Fruit fly (Drosophila melanogaster) whole organism, embryonic: ENCODE measurements around the gene GlnRS.

ENCODE experiments used
- B-H2 ChIP-seq: fragments of 200-800 bp; sonication (Bioruptor generic); optimal IDR thresholded peaks from 2 replicates; lab custom pipeline; 2018; ENCODE audit warnings: missing biosample characterization, mild to moderate bottlenecking, missing genetic modification characterization
- CG10274 ChIP-seq: fragments of 200-800 bp; sonication (Bioruptor generic); optimal IDR thresholded peaks from 3 replicates; lab custom pipeline; 2017; ENCODE audit warnings: missing biosample characterization, mild to moderate bottlenecking, missing genetic modification characterization
- CG14710 ChIP-seq: fragments of 200-800 bp; sonication (Bioruptor generic); optimal IDR thresholded peaks from 3 replicates; lab custom pipeline; 2019; ENCODE audit warnings: missing biosample characterization, mild to moderate bottlenecking, missing genetic modification characterization, moderate library complexity
- CG1603 ChIP-seq: fragments of 200-800 bp; sonication (Bioruptor generic); optimal IDR thresholded peaks from 2 replicates; lab custom pipeline; 2019; ENCODE audit warnings: missing biosample characterization, mild to moderate bottlenecking, missing genetic modification characterization, moderate library complexity
- CG17912 ChIP-seq: fragments of 200-800 bp; sonication (Bioruptor generic); optimal IDR thresholded peaks from 2 replicates; lab custom pipeline; 2018; ENCODE audit warnings: missing biosample characterization, mild to moderate bottlenecking, missing genetic modification characterization
- CG2712 ChIP-seq: fragments of 200-800 bp; optimal IDR thresholded peaks from 3 replicates; lab custom pipeline; 2019; ENCODE audit warnings: missing biosample characterization, mild to moderate bottlenecking, missing genetic modification characterization, moderate library complexity
- CG2889 ChIP-seq: fragments of 200-800 bp; sonication (Bioruptor generic); IDR thresholded peaks from 3 replicates; pipeline ENCODE4 v1.3.6; 2022; ENCODE audit warnings: missing biosample characterization, missing genetic modification characterization
- CG30020 ChIP-seq: fragments of 200-800 bp; optimal IDR thresholded peaks from 2 replicates; lab custom pipeline; 2019; ENCODE audit warnings: missing biosample characterization, mild to moderate bottlenecking, missing genetic modification characterization, moderate library complexity
- CG3065 ChIP-seq: fragments of 200-800 bp; sonication (Bioruptor generic); optimal IDR thresholded peaks from 2 replicates; lab custom pipeline; 2016; ENCODE audit warnings: missing biosample characterization, missing genetic modification characterization
- CG34376 ChIP-seq: fragments of 200-800 bp; sonication (Bioruptor generic); optimal IDR thresholded peaks from 2 replicates; lab custom pipeline; 2018; ENCODE audit warnings: missing biosample characterization, mild to moderate bottlenecking, missing genetic modification characterization
- CG4730 ChIP-seq: fragments of 200-800 bp; sonication (Bioruptor generic); IDR thresholded peaks from 2 replicates; pipeline ENCODE4 v1.3.6; 2022; ENCODE audit warnings: missing biosample characterization, missing genetic modification characterization
- CG5245 ChIP-seq: fragments of 200-800 bp; sonication (Bioruptor generic); optimal IDR thresholded peaks from 3 replicates; lab custom pipeline; 2016; ENCODE audit warnings: missing biosample characterization, missing genetic modification characterization
- CG6272 ChIP-seq: fragments of 200-800 bp; sonication (Bioruptor generic); IDR thresholded peaks from 2 replicates; pipeline ENCODE4 v1.3.6; 2022; ENCODE audit warnings: missing biosample characterization, missing genetic modification characterization
- CG6765 ChIP-seq: fragments of 200-800 bp; sonication (Bioruptor generic); optimal IDR thresholded peaks from 3 replicates; lab custom pipeline; 2017; ENCODE audit warnings: missing biosample characterization, mild to moderate bottlenecking, missing genetic modification characterization
- CG7786 ChIP-seq: fragments of 200-800 bp; sonication (Bioruptor generic); optimal IDR thresholded peaks from 2 replicates; lab custom pipeline; 2016; ENCODE audit warnings: missing biosample characterization, missing genetic modification characterization
- Eip74EF ChIP-seq, 2 experiments: fragments of 200-800 bp in 1 of 2; fragments of >200 bp in 1 of 2; sonication (Bioruptor generic) in 1 of 2; optimal IDR thresholded peaks; 2 replicates each; lab custom pipeline; 2017 to 2019; ENCODE audit warnings: missing biosample characterization in 2 of 2, missing genetic modification characterization in 2 of 2, mild to moderate bottlenecking in 1 of 2, moderate library complexity in 1 of 2
- HLH3B ChIP-seq: fragments of 200-800 bp; sonication (Bioruptor generic); IDR thresholded peaks from 2 replicates; pipeline ENCODE4 v1.3.6; 2022; ENCODE audit warnings: missing biosample characterization, missing genetic modification characterization
- Hr3 ChIP-seq: fragments of 200-800 bp; sonication (Bioruptor generic); optimal IDR thresholded peaks from 3 replicates; lab custom pipeline; 2016; ENCODE audit warnings: missing biosample characterization, missing genetic modification characterization
- Hsf ChIP-seq: fragments of 200-800 bp; sonication (Bioruptor generic); optimal IDR thresholded peaks from 3 replicates; lab custom pipeline; 2016; ENCODE audit warnings: missing biosample characterization, missing genetic modification characterization
- Lpt ChIP-seq: fragments of >200 bp; optimal IDR thresholded peaks from 2 replicates; lab custom pipeline; 2018; ENCODE audit warnings: missing biosample characterization, missing genetic modification characterization
- Mad ChIP-seq: fragments of 200-800 bp; sonication (Bioruptor generic); optimal IDR thresholded peaks from 2 replicates; lab custom pipeline; 2016; ENCODE audit warnings: missing biosample characterization, missing genetic modification characterization
- Max ChIP-seq: fragments of 200-800 bp; sonication (Bioruptor generic); optimal IDR thresholded peaks from 2 replicates; lab custom pipeline; 2016; ENCODE audit warnings: missing biosample characterization, mild to moderate bottlenecking, missing genetic modification characterization
- Meics ChIP-seq: fragments of 200-800 bp; sonication (Bioruptor generic); optimal IDR thresholded peaks from 2 replicates; lab custom pipeline; 2017; ENCODE audit warnings: missing biosample characterization, mild to moderate bottlenecking, missing genetic modification characterization
- NC2β ChIP-seq: fragments of 200-800 bp; sonication (Bioruptor generic); optimal IDR thresholded peaks from 2 replicates; lab custom pipeline; 2016; ENCODE audit warnings: missing biosample characterization, missing genetic modification characterization
- Neu2 ChIP-seq: fragments of 200-800 bp; sonication (Bioruptor generic); optimal IDR thresholded peaks from 3 replicates; lab custom pipeline; 2016; ENCODE audit warnings: missing biosample characterization, missing genetic modification characterization, borderline replicate concordance
- Nf-YA ChIP-seq: fragments of 200-800 bp; sonication (Bioruptor generic); IDR thresholded peaks from 2 replicates; pipeline ENCODE4 v1.3.6; 2022; ENCODE audit warnings: missing biosample characterization, missing genetic modification characterization
- Nf-YB ChIP-seq: fragments of 200-800 bp; sonication (Bioruptor generic); optimal IDR thresholded peaks from 3 replicates; lab custom pipeline; 2019; ENCODE audit warnings: missing biosample characterization, mild to moderate bottlenecking, missing genetic modification characterization, moderate library complexity
- Side ChIP-seq: fragments of 200-800 bp; sonication (Bioruptor generic); optimal IDR thresholded peaks from 2 replicates; lab custom pipeline; 2016; ENCODE audit warnings: missing biosample characterization, missing genetic modification characterization
- TFAM ChIP-seq: fragments of 200-800 bp; sonication (Bioruptor generic); optimal IDR thresholded peaks from 2 replicates; lab custom pipeline; 2017; ENCODE audit warnings: missing biosample characterization, missing genetic modification characterization, inconsistent platforms
- Trl ChIP-seq, 3 experiments: fragments of >200 bp in 2 of 3; fragments of 200-800 bp in 1 of 3; sonication (Bioruptor generic) in 1 of 3; optimal IDR thresholded peaks; 2 replicates in 1 of 3; 3 replicates in 2 of 3; lab custom pipeline; 2016 to 2017; ENCODE audit warnings: missing biosample characterization in 1 of 3, missing genetic modification characterization in 1 of 3
- ase ChIP-seq: fragments of 200-800 bp; sonication (Bioruptor generic); IDR thresholded peaks from 3 replicates; pipeline ENCODE4 v1.3.6; 2022; ENCODE audit warnings: missing biosample characterization, missing genetic modification characterization
- ash1 ChIP-seq: fragments of 200-800 bp; sonication (Bioruptor generic); optimal IDR thresholded peaks from 2 replicates; lab custom pipeline; 2018; ENCODE audit warnings: missing biosample characterization, mild to moderate bottlenecking, missing genetic modification characterization
- az2 ChIP-seq: fragments of 200-800 bp; sonication (Bioruptor generic); optimal IDR thresholded peaks from 3 replicates; lab custom pipeline; 2016; ENCODE audit warnings: missing biosample characterization, missing genetic modification characterization
- cas ChIP-seq: fragments of 200-800 bp; sonication (Bioruptor generic); IDR thresholded peaks from 2 replicates; pipeline ENCODE4 v1.3.6; 2022; ENCODE audit warnings: missing biosample characterization, missing genetic modification characterization
- cato ChIP-seq: fragments of 200-800 bp; sonication (Bioruptor generic); optimal IDR thresholded peaks from 2 replicates; lab custom pipeline; 2016; ENCODE audit warnings: missing biosample characterization, missing genetic modification characterization, borderline replicate concordance
- crc ChIP-seq: fragments of 200-800 bp; sonication (Bioruptor generic); optimal IDR thresholded peaks from 2 replicates; lab custom pipeline; 2016; ENCODE audit warnings: missing biosample characterization, missing genetic modification characterization
- eve ChIP-seq, 2 experiments: fragments of >200 bp; optimal IDR thresholded peaks; 2 replicates each; lab custom pipeline; 2017; ENCODE audit warnings: missing biosample characterization in 2 of 2, missing genetic modification characterization in 2 of 2
- fd102C ChIP-seq: fragments of 200-800 bp; sonication (Bioruptor generic); optimal IDR thresholded peaks from 2 replicates; lab custom pipeline; 2018; ENCODE audit warnings: missing biosample characterization, mild to moderate bottlenecking, missing genetic modification characterization, moderate library complexity
- gcm ChIP-seq: fragments of 200-800 bp; sonication (Bioruptor generic); optimal IDR thresholded peaks from 2 replicates; lab custom pipeline; 2019; ENCODE audit warnings: missing biosample characterization, mild to moderate bottlenecking, missing genetic modification characterization, moderate library complexity
- insv ChIP-seq, 2 experiments: fragments of 200-800 bp; sonication (Bioruptor generic); optimal IDR thresholded peaks; 3 replicates each; lab custom pipeline; 2016 to 2018; ENCODE audit warnings: missing biosample characterization in 2 of 2, missing genetic modification characterization in 2 of 2
- ken ChIP-seq: fragments of 200-800 bp; sonication (Bioruptor generic); IDR thresholded peaks from 3 replicates; pipeline ENCODE4 v1.3.6; 2022; ENCODE audit warnings: missing biosample characterization, missing genetic modification characterization
- klu ChIP-seq: fragments of 200-800 bp; sonication (Bioruptor generic); IDR thresholded peaks from 2 replicates; pipeline ENCODE4 v1.3.6; 2022; ENCODE audit warnings: missing biosample characterization, missing genetic modification characterization
- lab ChIP-seq: fragments of 200-800 bp; sonication (Bioruptor generic); optimal IDR thresholded peaks from 3 replicates; lab custom pipeline; 2017; ENCODE audit warnings: missing biosample characterization, missing genetic modification characterization, mild to moderate bottlenecking, moderate library complexity, missing genetic modification reagents
- luna ChIP-seq: fragments of 200-800 bp; sonication (Bioruptor generic); optimal IDR thresholded peaks from 2 replicates; lab custom pipeline; 2016; ENCODE audit warnings: missing biosample characterization, missing genetic modification characterization
- maf-S ChIP-seq: fragments of 200-800 bp; sonication (Bioruptor generic); optimal IDR thresholded peaks from 2 replicates; lab custom pipeline; 2016; ENCODE audit warnings: missing biosample characterization, missing genetic modification characterization
- org-1 ChIP-seq: fragments of 200-800 bp; sonication (Bioruptor generic); optimal IDR thresholded peaks from 2 replicates; lab custom pipeline; 2017; ENCODE audit warnings: missing biosample characterization, missing genetic modification characterization
- pan ChIP-seq, 4 experiments: fragments of >200 bp in 3 of 4; fragments of 200-800 bp in 1 of 4; sonication (Bioruptor generic) in 1 of 4; optimal IDR thresholded peaks in 3 of 4; IDR thresholded peaks in 1 of 4; 2 replicates each; pipeline versions ENCODE4 v1.3.6 to Lab custom; 2017 to 2022; ENCODE audit warnings: missing biosample characterization in 2 of 4, missing genetic modification characterization in 2 of 4, mixed read lengths in 1 of 4
- unpg ChIP-seq: fragments of 200-800 bp; sonication (Bioruptor generic); optimal IDR thresholded peaks from 3 replicates; lab custom pipeline; 2018; ENCODE audit warnings: missing biosample characterization, mild to moderate bottlenecking, missing genetic modification characterization, moderate library complexity
- vvl ChIP-seq: fragments of 200-800 bp; sonication (Bioruptor generic); IDR thresholded peaks from 2 replicates; pipeline ENCODE4 v1.3.6; 2022; ENCODE audit warnings: missing biosample characterization, missing genetic modification characterization

The GlnRS gene

DNA sequence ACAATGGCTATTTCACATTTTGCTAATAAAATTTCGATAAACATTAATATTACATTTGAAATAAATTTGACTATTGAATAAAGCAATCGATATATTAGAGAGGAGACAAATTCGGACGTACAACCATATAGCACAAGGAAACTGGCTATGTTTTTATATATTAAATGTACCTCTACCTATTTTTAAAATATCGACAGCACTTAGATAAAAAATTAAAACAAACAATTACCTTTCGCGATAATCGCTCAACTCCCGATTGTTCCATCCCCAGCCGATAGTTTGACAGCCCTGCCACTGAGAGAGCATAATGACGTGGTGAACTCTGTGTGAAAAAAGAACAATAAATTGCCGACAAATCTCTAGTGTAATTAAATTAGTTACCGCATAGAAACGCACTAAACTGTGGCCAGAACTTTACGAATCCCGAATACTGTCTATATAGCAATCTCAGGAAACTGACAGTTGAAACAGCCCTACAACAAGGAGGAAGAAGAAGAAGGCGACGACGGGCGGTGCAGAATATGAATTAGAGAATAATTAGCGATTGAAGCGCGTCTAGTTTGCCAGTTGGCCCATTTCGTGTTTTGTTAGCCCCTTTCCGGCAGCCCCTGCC is 6.8 kb downstream of the GlnRS start, which contains the start of gene CG11857 (continued):
- TF ChIP-seq HLH3B (peak; percentile 98), CG2712 (tag; lab: Kevin White, UChicago) (peak; percentile 98), maf-S (GFP tag; lab: Kevin White, UChicago) (peak; percentile 98), Trl (optimal IDR thresholded peaks at IDR 0.05; lab: Kevin White, UChicago) (peak in 1 of 2 experiments; percentile 46), Trl (GFP tag; optimal IDR thresholded peaks at IDR 0.05; lab: Kevin White, UChicago) (peak; percentile 98), Lpt (GFP tag; lab: Kevin White, UChicago) (no peak), TFAM (GFP tag; lab: Kevin White, UChicago) (peak; percentile 73), unpg (GFP tag; lab: Kevin White, UChicago) (peak; percentile 98), ken (GFP tag; lab: Robert Waterston, UW) (peak; percentile 99), Nf-YA (GFP tag; lab: Robert Waterston, UW) (peak; percentile 96), Neu2 (peak; percentile 83), org-1 (GFP tag; lab: Kevin White, UChicago) (peak; percentile 93), Hsf (GFP tag; lab: Kevin White, UChicago) (peak; percentile 99), lab (GFP tag; lab: Kevin White, UChicago) (peak; percentile 98), insv (GFP tag; optimal IDR thresholded peaks at IDR 0.05; lab: Kevin White, UChicago) (peak in 1 of 2 experiments; percentile 77), crc (GFP tag; lab: Kevin White, UChicago) (peak; percentile 95), cato (GFP tag; lab: Kevin White, UChicago) (peak; percentile 97), Max (peak; percentile 98), CG5245 (GFP tag; lab: Kevin White, UChicago) (peak; percentile 98), CG4730 (GFP tag; lab: Robert Waterston, UW) (peak; percentile 99), CG17912 (GFP tag; lab: Kevin White, UChicago) (peak; percentile 90), luna (GFP tag; lab: Kevin White, UChicago) (peak; percentile 91), vvl (GFP tag; lab: Robert Waterston, UW) (peak; percentile 99), B-H2 (peak; percentile 98), ase (GFP tag; lab: Robert Waterston, UW) (peak; percentile 99), az2 (GFP tag; lab: Kevin White, UChicago) (peak; percentile 99), Mad (peak; percentile 98), CG6272 (GFP tag; lab: Robert Waterston, UW) (peak; percentile 99), fd102C (peak; percentile 79), CG10274 (peak; percentile 81), CG6765 (GFP tag; lab: Kevin White, UChicago) (peak; percentile 87), CG14710 (tag; lab: Kevin White, UChicago) (peak; percentile 98), Hr3 (peak; percentile 99), CG34376 (GFP tag; lab: Kevin White, UChicago) (peak; percentile 97), eve (GFP tag; optimal IDR thresholded peaks at IDR 0.05; lab: Kevin White, UChicago) (peak in 1 of 2 experiments; percentile 54), Meics (GFP tag; lab: Kevin White, UChicago) (peak; percentile 96), klu (peak; percentile 99), CG1603 (tag; lab: Kevin White, UChicago) (peak; percentile 97), CG2889 (GFP tag; lab: Robert Waterston, UW) (peak; percentile 99), CG7786 (peak; percentile 98), NC2β (GFP tag; lab: Kevin White, UChicago) (peak; percentile 96), CG30020 (tag; lab: Kevin White, UChicago) (peak; percentile 92), gcm (GFP tag; lab: Kevin White, UChicago) (peak; percentile 94), pan (optimal IDR thresholded peaks at IDR 0.05; lab: Kevin White, UChicago) (no peak), pan (GFP tag; optimal IDR thresholded peaks at IDR 0.05 in 1 of 2, IDR thresholded peaks at IDR 0.05 in 1 of 2) (peak in 1 of 2 experiments; percentile 99), Side (GFP tag; lab: Kevin White, UChicago) (peak; percentile 95), ash1 (GFP tag; lab: Kevin White, UChicago) (peak; percentile 84), Nf-YB (peak; percentile 80), CG3065 (peak; percentile 96), Eip74EF (GFP tag; optimal IDR thresholded peaks at IDR 0.05; lab: Kevin White, UChicago) (peak in 1 of 2 experiments; percentile 85), cas (GFP tag; lab: Robert Waterston, UW) (peak; percentile 98)
